Worm (Caenorhabditis elegans): Measurements from ENCODE around the gene sel-5.

- TF ChIP-seq fos-1 (tag; optimal IDR thresholded peaks at IDR 0.05), result no peak
- no peak for TF ChIP-seq unc-130 (tag; optimal IDR thresholded peaks at IDR 0.05)
- TF ChIP-seq ceh-82 (tag; optimal IDR thresholded peaks at IDR 0.05), result no peak
- no peak for TF ChIP-seq nhr-28 (tag; optimal IDR thresholded peaks at IDR 0.05)
- no peak for TF ChIP-seq efl-1 (optimal IDR thresholded peaks at IDR 0.05)
- TF ChIP-seq efl-1 (GFP tag; optimal IDR thresholded peaks at IDR 0.05 in 1 of 2), result no peak
- no peak for TF ChIP-seq tbx-2 (tag; optimal IDR thresholded peaks at IDR 0.05)
- TF ChIP-seq zag-1 (tag; optimal IDR thresholded peaks at IDR 0.05), result no peak
- no peak for TF ChIP-seq ets-5 (GFP tag; IDR thresholded peaks at IDR 0.05)
- TF ChIP-seq elt-3 (tag; optimal IDR thresholded peaks at IDR 0.05), result no peak
- no peak for TF ChIP-seq pag-3 (tag; optimal IDR thresholded peaks at IDR 0.05; ENCODE audit: borderline replicate concordance, insufficient read depth)
- TF ChIP-seq snpc-4 (tag; optimal IDR thresholded peaks at IDR 0.05), result no peak
Observed at ce11 chrIII:4561286-4561685, 17.0 kb downstream of the sel-5 start.
